Worm (Caenorhabditis elegans): ENCODE data around the gene hpr-9.

Gene hpr-9

ce11 chrIII:10646094-10646493 is 24.7 kb downstream of the hpr-9 start, which contains the start of gene orc-4:
Gene orc-4, plus strand, starts transcription at chrIII:10646170.
- TF ChIP-seq aptf-3 (GFP tag; IDR thresholded peaks at IDR 0.05) = no peak
- TF ChIP-seq ztf-3 (GFP tag; optimal IDR thresholded peaks at IDR 0.05) = no peak
- no peak for TF ChIP-seq lin-40 (tag; optimal IDR thresholded peaks at IDR 0.05)
- no peak for TF ChIP-seq unc-62 (GFP tag; optimal IDR thresholded peaks at IDR 0.05)
- no peak for TF ChIP-seq sea-2 (GFP tag; IDR thresholded peaks at IDR 0.05)
- no peak for TF ChIP-seq attf-6 (GFP tag; IDR thresholded peaks at IDR 0.05)
- peak; percentile 11 for TF ChIP-seq F49E8.2 (tag; optimal IDR thresholded peaks at IDR 0.05; ENCODE audit: insufficient read depth)
- TF ChIP-seq T26A5.8 (tag; optimal IDR thresholded peaks at IDR 0.05) = no peak
- no peak for TF ChIP-seq ccch-3 (GFP tag; optimal IDR thresholded peaks at IDR 0.05)
- TF ChIP-seq egl-18 (GFP tag; IDR thresholded peaks at IDR 0.05) = no peak
- TF ChIP-seq lsy-27 (tag; optimal IDR thresholded peaks at IDR 0.05; ENCODE audit: borderline replicate concordance, insufficient read depth) = no peak
- TF ChIP-seq him-1 (tag; optimal IDR thresholded peaks at IDR 0.05) = no peak
- TF ChIP-seq xnd-1 (tag; optimal IDR thresholded peaks at IDR 0.05) = no peak
- TF ChIP-seq mcd-1 (GFP tag; IDR thresholded peaks at IDR 0.05) = peak; percentile 75
- TF ChIP-seq tbp1 (GFP tag; optimal IDR thresholded peaks at IDR 0.05) = no peak
- no peak for TF ChIP-seq nfyb-1 (GFP tag; IDR thresholded peaks at IDR 0.05)
- no peak for TF ChIP-seq mxl-1 (tag; optimal IDR thresholded peaks at IDR 0.05)
- no peak for TF ChIP-seq nhr-90 (tag; optimal IDR thresholded peaks at IDR 0.05)
- TF ChIP-seq Y95B8A.8 (GFP tag; IDR thresholded peaks at IDR 0.05) = 0 out of 2 replicates have a peak, but pooled peaks have one; percentile 33

ce11 chrIII:10649219-10649618 is 27.9 kb downstream of the hpr-9 start, which contains the start of gene emg-1:
Gene emg-1, plus strand, starts transcription at chrIII:10649519.
- TF ChIP-seq F57A8.1 (GFP tag; optimal IDR thresholded peaks at IDR 0.05) = no peak
- TF ChIP-seq Y56A3A.18 (GFP tag; IDR thresholded peaks at IDR 0.05) = no peak
- no peak for TF ChIP-seq ceh-40 (GFP tag; IDR thresholded peaks at IDR 0.05)
- no peak for TF ChIP-seq lin-35 (GFP tag; optimal IDR thresholded peaks at IDR 0.05)
- no peak for TF ChIP-seq nhr-27 (tag; optimal IDR thresholded peaks at IDR 0.05)
- TF ChIP-seq F10E7.11 (tag; optimal IDR thresholded peaks at IDR 0.05) = no peak
- no peak for TF ChIP-seq C06A6.2 (GFP tag; conservative IDR thresholded peaks at IDR 0.05)
- TF ChIP-seq somi-1 (GFP tag; optimal IDR thresholded peaks at IDR 0.05) = no peak
- no peak for TF ChIP-seq hlh-26 (GFP tag; conservative IDR thresholded peaks at IDR 0.05)
- TF ChIP-seq F57C9.4 (tag; optimal IDR thresholded peaks at IDR 0.05) = no peak
- TF ChIP-seq F39B2.1 (GFP tag; IDR thresholded peaks at IDR 0.05) = no peak
- TF ChIP-seq ceh-91 (GFP tag; IDR thresholded peaks at IDR 0.05) = no peak
- no peak for TF ChIP-seq xnd-1 (tag; optimal IDR thresholded peaks at IDR 0.05)
- no peak for TF ChIP-seq ceh-100 (GFP tag; IDR thresholded peaks at IDR 0.05)
- no peak for TF ChIP-seq zim-3 (tag; optimal IDR thresholded peaks at IDR 0.05)
- TF ChIP-seq atf-7 (tag; optimal IDR thresholded peaks at IDR 0.05) = no peak

ce11 chrIII:10651634-10652033 is 30.3 kb downstream of the hpr-9 start:
- no peak for TF ChIP-seq hmg-20 (GFP tag; IDR thresholded peaks at IDR 0.05)
- no peak for TF ChIP-seq C06A6.2 (GFP tag; conservative IDR thresholded peaks at IDR 0.05)
- TF ChIP-seq mcd-1 (GFP tag; IDR thresholded peaks at IDR 0.05) = peak; percentile 45; the same call in 1 of the 2 replicates
- no peak for TF ChIP-seq F52B5.7 (tag; optimal IDR thresholded peaks at IDR 0.05)
- no peak for TF ChIP-seq egl-18 (GFP tag; IDR thresholded peaks at IDR 0.05)
- TF ChIP-seq lin-40 (tag; optimal IDR thresholded peaks at IDR 0.05) = peak; percentile 26
- no peak for TF ChIP-seq rcor-1 (GFP tag; IDR thresholded peaks at IDR 0.05)
- peak; percentile 99 for TF ChIP-seq hmg-1.2 (GFP tag; IDR thresholded peaks at IDR 0.05)
- TF ChIP-seq sea-2 (GFP tag; IDR thresholded peaks at IDR 0.05) = no peak
- no peak for TF ChIP-seq mel-28 (tag; optimal IDR thresholded peaks at IDR 0.05; ENCODE audit: borderline replicate concordance)
- no peak for TF ChIP-seq Y56A3A.18 (GFP tag; IDR thresholded peaks at IDR 0.05)
- TF ChIP-seq ceh-79 (tag; optimal IDR thresholded peaks at IDR 0.05) = peak; percentile 12
- TF ChIP-seq K12H6.12 (tag; optimal IDR thresholded peaks at IDR 0.05) = peak; percentile 9
- no peak for TF ChIP-seq unc-62 (GFP tag; optimal IDR thresholded peaks at IDR 0.05)
- no peak for TF ChIP-seq ets-4 (GFP tag; optimal IDR thresholded peaks at IDR 0.05)
- no peak for TF ChIP-seq madf-10 (tag; optimal IDR thresholded peaks at IDR 0.05)
- TF ChIP-seq cebp-1 (GFP tag; IDR thresholded peaks at IDR 0.05) = no peak
- TF ChIP-seq cebp-1 (tag; optimal IDR thresholded peaks at IDR 0.05) = peak; percentile 40
- TF ChIP-seq zfh-2 (GFP tag; conservative IDR thresholded peaks at IDR 0.05) = no peak
- no peak; the same call in 1 of the 2 replicates for TF ChIP-seq ekl-4 (GFP tag; IDR thresholded peaks at IDR 0.05)
